Worm (Caenorhabditis elegans): ENCODE results near the gene ZK1240.9.

Gene ZK1240.9

ce11 chrII:2317883-2318357 is at the start of gene ZK1240.9, which contains the start of gene ZK1240.5:
ZK1240.9 (plus strand) TSS chrII:2318189.
ZK1240.5 (minus strand) TSS chrII:2317933.
- no peak for TF ChIP-seq nfya-1 (tag; optimal IDR thresholded peaks at IDR 0.05)
- TF ChIP-seq unc-42 (tag; optimal IDR thresholded peaks at IDR 0.05) = no peak
- TF ChIP-seq lin-11 (tag; optimal IDR thresholded peaks at IDR 0.05) = no peak
- TF ChIP-seq eyg-1 (tag; optimal IDR thresholded peaks at IDR 0.05) = no peak
- no peak for TF ChIP-seq ceh-31 (tag; optimal IDR thresholded peaks at IDR 0.05)
- TF ChIP-seq ceh-30 (tag; optimal IDR thresholded peaks at IDR 0.05) = no peak
- no peak for TF ChIP-seq hlh-13 (GFP tag; optimal IDR thresholded peaks at IDR 0.05)
- TF ChIP-seq unc-86 (tag; optimal IDR thresholded peaks at IDR 0.05) = no peak
- TF ChIP-seq K02D7.2 (tag; optimal IDR thresholded peaks at IDR 0.05) = no peak
- no peak for TF ChIP-seq ceh-9 (tag; optimal IDR thresholded peaks at IDR 0.05)
- TF ChIP-seq sdc-2 (tag; optimal IDR thresholded peaks at IDR 0.05) = no peak
- TF ChIP-seq ztf-16 (tag; optimal IDR thresholded peaks at IDR 0.05) = no peak
- TF ChIP-seq gmeb-2 (tag; optimal IDR thresholded peaks at IDR 0.05) = no peak
- no peak for TF ChIP-seq ceh-19 (GFP tag; optimal IDR thresholded peaks at IDR 0.05)
- no peak for TF ChIP-seq lim-6 (tag; optimal IDR thresholded peaks at IDR 0.05)

DNA sequence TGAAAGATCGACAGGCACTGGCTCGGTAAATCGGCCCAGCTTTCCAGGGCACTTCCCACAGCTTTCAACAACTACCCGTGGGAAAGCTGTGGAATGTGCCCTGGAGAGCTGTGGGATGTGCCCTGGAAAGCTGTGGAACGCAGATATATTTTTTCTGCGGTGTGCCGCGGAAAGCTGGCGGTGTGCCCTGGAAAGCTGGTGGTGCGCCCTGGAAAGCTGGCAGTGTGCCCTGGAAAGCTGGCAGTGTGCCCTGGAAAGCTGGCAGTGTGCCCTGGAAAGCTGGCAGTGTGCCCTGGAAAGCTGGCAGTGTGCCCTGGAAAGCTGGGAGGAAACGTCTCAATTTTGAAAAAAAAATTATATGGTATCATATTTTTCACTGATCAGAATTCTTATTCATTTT is 44.2 kb upstream of the ZK1240.9 start:
- TF ChIP-seq unc-3 (GFP tag; conservative IDR thresholded peaks at IDR 0.05) (no peak), unc-3 (tag; optimal IDR thresholded peaks at IDR 0.05) (no peak), hlh-6 (tag; optimal IDR thresholded peaks at IDR 0.05) (peak; percentile 15)

DNA sequence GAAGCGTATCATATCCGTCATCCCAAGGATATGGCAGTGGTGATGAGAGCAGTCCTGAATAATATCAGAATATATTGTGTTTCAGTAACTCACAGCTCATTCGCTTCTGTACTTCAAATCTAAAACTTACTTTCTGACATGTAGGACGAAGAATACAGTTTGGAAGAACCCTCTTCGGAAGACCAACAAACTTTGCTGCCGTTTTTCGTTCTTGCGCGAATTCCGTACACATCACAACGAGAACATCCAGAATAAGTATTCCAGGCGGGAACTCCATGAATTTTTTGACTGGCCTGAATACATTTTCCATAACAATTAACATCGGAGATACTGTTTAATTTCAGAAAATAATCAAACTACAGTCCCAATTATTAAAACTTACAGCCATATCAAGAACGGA is 40.6 kb upstream of the ZK1240.9 start, which contains the start of gene K09F6.15:
K09F6.15 (minus strand) TSS at position 101 of the 400 bp plus-strand sequence.
- TF ChIP-seq mec-3 (tag; optimal IDR thresholded peaks at IDR 0.05; ENCODE audit: borderline replicate concordance) (no peak), ttx-3 (tag; optimal IDR thresholded peaks at IDR 0.05) (no peak), ref-2 (tag; optimal IDR thresholded peaks at IDR 0.05) (no peak), K02D7.2 (tag; optimal IDR thresholded peaks at IDR 0.05) (no peak), ahr-1 (tag; optimal IDR thresholded peaks at IDR 0.05) (no peak), unc-55 (GFP tag; optimal IDR thresholded peaks at IDR 0.05) (no peak), hlh-13 (GFP tag; optimal IDR thresholded peaks at IDR 0.05) (no peak), ceh-22 (tag; optimal IDR thresholded peaks at IDR 0.05) (no peak), che-1 (tag; optimal IDR thresholded peaks at IDR 0.05) (no peak), rnt-1 (tag; optimal IDR thresholded peaks at IDR 0.05) (no peak), Y22D7AL.16 (tag; optimal IDR thresholded peaks at IDR 0.05) (no peak), K09A11.1 (tag; optimal IDR thresholded peaks at IDR 0.05; ENCODE audit: insufficient read depth) (no peak), fkh-10 (GFP tag; optimal IDR thresholded peaks at IDR 0.05) (no peak), pag-3 (tag; optimal IDR thresholded peaks at IDR 0.05; ENCODE audit: borderline replicate concordance) (no peak), ceh-2 (tag; optimal IDR thresholded peaks at IDR 0.05) (no peak), ceh-14 (tag; optimal IDR thresholded peaks at IDR 0.05) (no peak), ceh-34 (tag; optimal IDR thresholded peaks at IDR 0.05) (no peak), sdc-2 (tag; optimal IDR thresholded peaks at IDR 0.05) (no peak)

- no peak for TF ChIP-seq rnt-1 (tag; optimal IDR thresholded peaks at IDR 0.05)
- no peak for TF ChIP-seq elt-4 (tag; optimal IDR thresholded peaks at IDR 0.05)
- TF ChIP-seq madf-2 (tag; optimal IDR thresholded peaks at IDR 0.05) = no peak
- TF ChIP-seq hlh-30 (tag; optimal IDR thresholded peaks at IDR 0.05; ENCODE audit: insufficient read depth) = no peak
- TF ChIP-seq tbx-2 (tag; optimal IDR thresholded peaks at IDR 0.05) = no peak
- no peak for TF ChIP-seq zip-5 (tag; optimal IDR thresholded peaks at IDR 0.05)
- no peak for TF ChIP-seq ceh-6 (GFP tag; optimal IDR thresholded peaks at IDR 0.05)
- TF ChIP-seq ahr-1 (tag; optimal IDR thresholded peaks at IDR 0.05) = no peak
- no peak for TF ChIP-seq Y22D7AL.16 (tag; optimal IDR thresholded peaks at IDR 0.05)
Measured at ce11 chrII:2279263-2279662, 38.7 kb upstream of the ZK1240.9 start, which contains the start of gene K09F6.6. K09F6.6 (minus strand) TSS chrII:2279305.

All from whole organism, late embryonic.